Worm (Caenorhabditis elegans) whole organism, young adult: Measurements from ENCODE around the gene EEED8.2.

Source experiments
- D2030.7 ChIP-seq: fragments of 200-800 bp; sonication (Bioruptor generic); IDR thresholded peaks from 2 replicates; pipeline ENCODE4 v1.3.6; 2022; ENCODE audit warnings: missing genetic modification reagents, missing genetic modification characterization, missing compliant biosample characterization
- F33H1.4 ChIP-seq: fragments of 200-800 bp; sonication (Bioruptor generic); IDR thresholded peaks from 2 replicates; pipeline ENCODE4 v1.3.6; 2022; ENCODE audit warnings: missing genetic modification reagents, missing genetic modification characterization, missing compliant biosample characterization
- F57A8.1 ChIP-seq: fragments of 200-800 bp; sonication (Bioruptor generic); optimal IDR thresholded peaks from 2 replicates; lab custom pipeline; 2018; ENCODE audit warnings: mild to moderate bottlenecking, missing genetic modification characterization, moderate library complexity, missing compliant biosample characterization
- K12H6.12 ChIP-seq: fragments of 200-800 bp; sonication (Bioruptor generic); optimal IDR thresholded peaks from 2 replicates; lab custom pipeline; 2018; ENCODE audit warnings: mild to moderate bottlenecking, missing genetic modification characterization, missing compliant biosample characterization
- ceh-91 ChIP-seq: fragments of 200-800 bp; sonication (Bioruptor generic); IDR thresholded peaks from 2 replicates; pipeline ENCODE4 v1.3.6; 2022; ENCODE audit warnings: missing genetic modification reagents, missing genetic modification characterization, missing compliant biosample characterization
- efl-1 ChIP-seq: fragments of 150-350 bp; optimal IDR thresholded peaks from 2 replicates; lab custom pipeline; 2014; ENCODE audit warnings: missing biosample characterization, missing genetic modification reagents, missing genetic modification characterization
- hlh-26 ChIP-seq: fragments of 200-800 bp; sonication (Bioruptor generic); conservative IDR thresholded peaks from 2 replicates; pipeline ENCODE4 v1.3.6; 2022; ENCODE audit warnings: missing genetic modification reagents, missing genetic modification characterization, missing compliant biosample characterization
- hmg-1.2 ChIP-seq: fragments of 200-800 bp; sonication (Bioruptor generic); IDR thresholded peaks from 2 replicates; pipeline ENCODE4 v1.3.6; 2022; ENCODE audit warnings: missing genetic modification reagents, missing genetic modification characterization, missing compliant biosample characterization
- lin-54 ChIP-seq: fragments of 200-800 bp; sonication (Bioruptor generic); optimal IDR thresholded peaks from 2 replicates; lab custom pipeline; 2018; ENCODE audit warnings: mild to moderate bottlenecking, missing genetic modification characterization, missing compliant biosample characterization
- lsl-1 ChIP-seq: fragments of 200-800 bp; sonication (Bioruptor generic); optimal IDR thresholded peaks from 2 replicates; lab custom pipeline; 2018; ENCODE audit warnings: mild to moderate bottlenecking, missing genetic modification characterization, moderate library complexity, missing compliant biosample characterization
- madf-6 ChIP-seq: fragments of 200-800 bp; sonication (Bioruptor generic); IDR thresholded peaks from 2 replicates; pipeline ENCODE4 v1.3.6; 2022; ENCODE audit warnings: missing genetic modification reagents, missing genetic modification characterization, missing compliant biosample characterization
- madf-8 ChIP-seq: fragments of 200-800 bp; sonication (Bioruptor generic); conservative IDR thresholded peaks from 2 replicates; pipeline ENCODE4 v1.3.6; 2022; ENCODE audit warnings: missing genetic modification reagents, missing genetic modification characterization, missing compliant biosample characterization
- snpc-1.3 ChIP-seq: sonication (generic microtip); optimal IDR thresholded peaks from 2 replicates; lab custom pipeline; 2017; ENCODE audit warnings: missing genetic modification characterization, mild to moderate bottlenecking, missing compliant biosample characterization, antibody characterized with exemption, moderate library complexity, missing genotype, missing genetic modification reagents; ENCODE audit not compliant: insufficient read depth
- somi-1 ChIP-seq: fragments of 200-800 bp; sonication (Bioruptor generic); optimal IDR thresholded peaks from 2 replicates; lab custom pipeline; 2018; ENCODE audit warnings: mild to moderate bottlenecking, missing genetic modification characterization, missing compliant biosample characterization
- xnd-1 ChIP-seq: sonication (generic microtip); optimal IDR thresholded peaks from 2 replicates; lab custom pipeline; 2016; ENCODE audit warnings: missing genotype, missing genetic modification reagents, missing genetic modification characterization, missing compliant biosample characterization

EEED8.2 gene

DNA sequence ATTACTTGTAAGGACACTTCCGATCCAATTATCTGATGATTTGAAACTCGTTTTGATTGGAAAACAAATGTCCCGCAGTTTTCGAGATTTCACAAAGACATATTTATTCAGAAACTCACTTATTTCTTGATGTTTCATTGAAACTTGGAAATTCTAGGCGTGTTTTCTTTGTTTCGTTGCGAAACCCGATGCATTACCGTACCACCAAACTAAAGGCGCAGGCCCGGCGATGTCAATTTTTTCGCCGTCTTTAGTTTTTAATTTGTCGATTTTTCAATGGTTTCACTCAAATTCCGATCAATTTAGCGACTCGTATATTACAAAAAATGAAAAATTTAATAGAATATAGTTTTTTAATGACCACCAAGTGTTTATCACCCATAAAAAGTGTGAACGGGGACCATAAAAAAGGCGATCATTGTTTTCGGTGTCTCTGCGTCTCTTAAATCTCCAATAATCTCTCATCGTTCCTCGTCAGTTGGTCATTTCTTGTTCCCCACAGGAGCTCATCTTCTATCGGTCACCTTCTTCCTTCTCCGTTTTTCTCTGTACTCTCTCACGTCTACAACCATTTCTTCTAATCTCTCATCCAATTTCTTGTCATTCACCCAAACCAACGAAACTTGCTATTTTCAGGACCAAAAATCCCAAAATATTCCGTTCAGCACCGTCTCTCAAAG, 49.4 kb downstream of the EEED8.2 start, which contains the start of gene clr-1:
Gene clr-1 (plus strand): TSS at position 630 of the 680 bp plus-strand sequence.
- TF ChIP-seq lsl-1 (GFP tag; lab: Kevin White, UChicago): peak; percentile 94
- no peak for TF ChIP-seq somi-1 (GFP tag; lab: Kevin White, UChicago)
- peak; percentile 79 for TF ChIP-seq ceh-91 (GFP tag; lab: Robert Waterston, UW)
- peak; percentile 92 for TF ChIP-seq madf-8 (GFP tag; lab: Robert Waterston, UW)
- TF ChIP-seq F33H1.4: peak; percentile 89
- TF ChIP-seq D2030.7: peak; percentile 28; the same call in 1 of the 2 replicates
- TF ChIP-seq snpc-1.3: peak; percentile 24
- peak; percentile 49; the same call in 1 of the 2 replicates for TF ChIP-seq hmg-1.2 (GFP tag; lab: Robert Waterston, UW)
- peak; percentile 94 for TF ChIP-seq madf-6 (GFP tag; lab: Robert Waterston, UW)
- TF ChIP-seq K12H6.12 (tag; lab: Kevin White, UChicago): no peak
- peak; percentile 6 for TF ChIP-seq efl-1 (GFP tag; lab: Kevin White, UChicago)
- TF ChIP-seq xnd-1: peak; percentile 89
- TF ChIP-seq F57A8.1: no peak
- TF ChIP-seq lin-54 (GFP tag; lab: Kevin White, UChicago): peak; percentile 9
- TF ChIP-seq hlh-26 (GFP tag; lab: Robert Waterston, UW): no peak
